Worm (Caenorhabditis elegans) whole organism, L1 larva: ENCODE results near the gene tut-2.
A peak's percentile ranks its signal among the peaks of the same experiment; 100 is the strongest.

Experiments
- C04F5.9 ChIP-seq: sonication (generic microtip); optimal IDR thresholded peaks from 2 replicates; lab custom pipeline; 2016; ENCODE audit warnings: missing genetic modification characterization, missing compliant biosample characterization
- C16A3.4 ChIP-seq: fragments of 150-350 bp; optimal IDR thresholded peaks from 2 replicates; lab custom pipeline; 2014; ENCODE audit warnings: missing biosample characterization, missing genetic modification characterization
- F16B12.6 ChIP-seq: fragments of 150-350 bp; optimal IDR thresholded peaks from 2 replicates; lab custom pipeline; 2014; ENCODE audit warnings: missing biosample characterization, missing genetic modification characterization
- Y116A8C.19 ChIP-seq: sonication (generic microtip); optimal IDR thresholded peaks from 2 replicates; lab custom pipeline; 2016; ENCODE audit warnings: missing compliant biosample characterization, missing genetic modification characterization, borderline replicate concordance
- alr-1 ChIP-seq: fragments of 200-800 bp; sonication (Bioruptor generic); optimal IDR thresholded peaks from 2 replicates; lab custom pipeline; 2018; ENCODE audit warnings: borderline replicate concordance, mild to moderate bottlenecking, missing genetic modification characterization, missing compliant biosample characterization
- aly-2 ChIP-seq: fragments of 150-350 bp; optimal IDR thresholded peaks from 2 replicates; lab custom pipeline; 2014; ENCODE audit warnings: missing biosample characterization, missing genetic modification characterization
- blmp-1 ChIP-seq: fragments of 150-350 bp; optimal IDR thresholded peaks from 2 replicates; lab custom pipeline; 2014; ENCODE audit warnings: missing biosample characterization, missing genetic modification characterization
- ceh-63 ChIP-seq: fragments of 200-800 bp; sonication (Bioruptor generic); optimal IDR thresholded peaks from 2 replicates; lab custom pipeline; 2018; ENCODE audit warnings: mild to moderate bottlenecking, missing genetic modification characterization, missing compliant biosample characterization
- ceh-88 ChIP-seq: fragments of 200-800 bp; sonication (Bioruptor generic); IDR thresholded peaks from 2 replicates; pipeline ENCODE4 v1.3.6; 2022; ENCODE audit warnings: missing genetic modification characterization, missing compliant biosample characterization
- ceh-90 ChIP-seq: sonication (generic microtip); optimal IDR thresholded peaks from 2 replicates; lab custom pipeline; 2016; ENCODE audit warnings: missing genetic modification characterization, missing compliant biosample characterization
- dpl-1 ChIP-seq, 3 experiments: fragments of 150-350 bp in 2 of 3; sonication (generic microtip) in 1 of 3; optimal IDR thresholded peaks; 2 replicates each; lab custom pipeline; 2014 to 2017; ENCODE audit warnings: missing biosample characterization in 3 of 3, missing genetic modification characterization in 3 of 3, missing genetic modification reagents in 3 of 3
- efl-1 ChIP-seq, 4 experiments: fragments of 150-350 bp; optimal IDR thresholded peaks in 3 of 4; peaks in 1 of 4; 1 replicate in 1 of 4; 2 replicates in 3 of 4; lab custom pipeline; 2014; ENCODE audit warnings: missing biosample characterization in 2 of 4, missing genetic modification characterization in 2 of 4, missing genetic modification reagents in 2 of 4
- elt-3 ChIP-seq, 6 experiments: fragments of 150-350 bp in 1 of 6; sonication (generic microtip); optimal IDR thresholded peaks; 2 replicates each; lab custom pipeline; 2017 to 2018; ENCODE audit warnings: missing biosample characterization in 6 of 6, missing genetic modification characterization in 6 of 6, inconsistent platforms in 1 of 6
- fkh-10 ChIP-seq: sonication (generic microtip); optimal IDR thresholded peaks from 2 replicates; lab custom pipeline; 2017; ENCODE audit warnings: missing biosample characterization, missing genetic modification reagents, missing genetic modification characterization
- fkh-4 ChIP-seq: sonication (generic microtip); optimal IDR thresholded peaks from 2 replicates; lab custom pipeline; 2016; ENCODE audit warnings: missing compliant biosample characterization, missing genetic modification characterization, borderline replicate concordance
- fkh-8 ChIP-seq: sonication (generic microtip); optimal IDR thresholded peaks from 2 replicates; lab custom pipeline; 2016; ENCODE audit warnings: mild to moderate bottlenecking, missing genetic modification characterization, missing compliant biosample characterization
- hlh-4 ChIP-seq: sonication (generic microtip); optimal IDR thresholded peaks from 2 replicates; lab custom pipeline; 2016; ENCODE audit warnings: mild to moderate bottlenecking, missing genetic modification characterization, missing compliant biosample characterization
- hpl-2 ChIP-seq: fragments of 150-350 bp; optimal IDR thresholded peaks from 2 replicates; lab custom pipeline; 2014; ENCODE audit warnings: missing biosample characterization, missing genetic modification reagents, missing genetic modification characterization
- irx-1 ChIP-seq: sonication (generic microtip); optimal IDR thresholded peaks from 2 replicates; lab custom pipeline; 2016; ENCODE audit warnings: missing genetic modification characterization, missing compliant biosample characterization
- lin-14 ChIP-seq: fragments of 200-800 bp; sonication (Bioruptor generic); optimal IDR thresholded peaks from 2 replicates; lab custom pipeline; 2018; ENCODE audit warnings: mild to moderate bottlenecking, missing genetic modification characterization, moderate library complexity, missing compliant biosample characterization
- lin-35 ChIP-seq, 2 experiments: fragments of 150-350 bp; optimal IDR thresholded peaks; 2 replicates each; lab custom pipeline; 2014; ENCODE audit warnings: missing biosample characterization in 2 of 2, missing genetic modification characterization in 2 of 2, missing genetic modification reagents in 2 of 2
- lin-39 ChIP-seq: fragments of 150-350 bp; optimal IDR thresholded peaks from 2 replicates; lab custom pipeline; 2014; ENCODE audit warnings: missing biosample characterization, missing genetic modification reagents, missing genetic modification characterization
- lir-3 ChIP-seq: sonication (generic microtip); optimal IDR thresholded peaks from 2 replicates; lab custom pipeline; 2016; ENCODE audit warnings: mild to moderate bottlenecking, missing genetic modification characterization, moderate library complexity, missing compliant biosample characterization; ENCODE audit not compliant: poor library complexity
- lsy-2 ChIP-seq, 2 experiments: fragments of 150-350 bp; optimal IDR thresholded peaks; 2 replicates each; lab custom pipeline; 2014; ENCODE audit warnings: missing biosample characterization in 2 of 2, missing genetic modification characterization in 2 of 2
- mab-9 ChIP-seq: fragments of 200-800 bp; sonication (Bioruptor generic); IDR thresholded peaks from 2 replicates; pipeline ENCODE4 v1.3.6; 2022; ENCODE audit warnings: missing genetic modification reagents, missing genetic modification characterization, missing compliant biosample characterization
- mdl-1 ChIP-seq, 2 experiments: fragments of 150-350 bp; optimal IDR thresholded peaks; 2 replicates each; lab custom pipeline; 2014 to 2017; ENCODE audit warnings: missing biosample characterization in 2 of 2, missing genetic modification characterization in 2 of 2, inconsistent platforms in 1 of 2
- mef-2 ChIP-seq: fragments of 150-350 bp; optimal IDR thresholded peaks from 2 replicates; lab custom pipeline; 2014; ENCODE audit warnings: missing biosample characterization, missing genetic modification characterization
- mep-1 ChIP-seq: fragments of 150-350 bp; optimal IDR thresholded peaks from 2 replicates; lab custom pipeline; 2014; ENCODE audit warnings: missing biosample characterization, missing genetic modification characterization
- nhr-237 ChIP-seq: fragments of 150-350 bp; optimal IDR thresholded peaks from 2 replicates; lab custom pipeline; 2014; ENCODE audit warnings: missing biosample characterization, missing genetic modification characterization
- nhr-28 ChIP-seq: fragments of 150-350 bp; optimal IDR thresholded peaks from 2 replicates; lab custom pipeline; 2014; ENCODE audit warnings: missing biosample characterization, missing genetic modification characterization
- nhr-47 ChIP-seq: sonication (generic microtip); optimal IDR thresholded peaks from 2 replicates; lab custom pipeline; 2016; ENCODE audit warnings: mild to moderate bottlenecking, missing genetic modification characterization, moderate library complexity, missing compliant biosample characterization
- nhr-71 ChIP-seq: sonication (generic microtip); optimal IDR thresholded peaks from 2 replicates; lab custom pipeline; 2016; ENCODE audit warnings: mild to moderate bottlenecking, missing genetic modification characterization, moderate library complexity, missing compliant biosample characterization
- nhr-85 ChIP-seq: sonication (generic microtip); peaks from one replicate; lab custom pipeline; 2016; ENCODE audit warnings: missing genetic modification characterization, inconsistent platforms, missing compliant biosample characterization
- pag-3 ChIP-seq: sonication (generic microtip); optimal IDR thresholded peaks from 2 replicates; lab custom pipeline; 2017; ENCODE audit warnings: missing genetic modification characterization, mild to moderate bottlenecking, missing compliant biosample characterization, antibody characterized with exemption, borderline replicate concordance; ENCODE audit not compliant: insufficient read depth
- pax-3 ChIP-seq: fragments of 200-800 bp; sonication (Bioruptor generic); optimal IDR thresholded peaks from 2 replicates; lab custom pipeline; 2018; ENCODE audit warnings: mild to moderate bottlenecking, missing genetic modification characterization, moderate library complexity, missing compliant biosample characterization
- pqm-1 ChIP-seq: sonication (generic microtip); optimal IDR thresholded peaks from 3 replicates; lab custom pipeline; 2017; ENCODE audit warnings: missing biosample characterization, missing genetic modification characterization
- rnt-1 ChIP-seq: sonication (generic microtip); optimal IDR thresholded peaks from 2 replicates; lab custom pipeline; 2016; ENCODE audit warnings: mild to moderate bottlenecking, missing genetic modification characterization, moderate library complexity, missing compliant biosample characterization
- skn-1 ChIP-seq: fragments of 150-350 bp; optimal IDR thresholded peaks from 2 replicates; lab custom pipeline; 2014; ENCODE audit warnings: missing biosample characterization, missing genetic modification characterization
- snu-23 ChIP-seq: sonication (generic microtip); optimal IDR thresholded peaks from 2 replicates; lab custom pipeline; 2016; ENCODE audit warnings: missing genetic modification characterization, missing compliant biosample characterization
- sox-4 ChIP-seq: sonication (generic microtip); optimal IDR thresholded peaks from 2 replicates; lab custom pipeline; 2016; ENCODE audit warnings: missing genetic modification characterization, missing compliant biosample characterization
- sptf-1 ChIP-seq: fragments of 150-350 bp; optimal IDR thresholded peaks from 2 replicates; lab custom pipeline; 2014; ENCODE audit warnings: missing biosample characterization, missing genetic modification characterization
- swsn-7 ChIP-seq: sonication (generic microtip); optimal IDR thresholded peaks from 2 replicates; lab custom pipeline; 2016; ENCODE audit warnings: missing genetic modification characterization, missing compliant biosample characterization
- tbx-2 ChIP-seq: sonication (generic microtip); optimal IDR thresholded peaks from 2 replicates; lab custom pipeline; 2016; ENCODE audit warnings: missing genetic modification characterization, missing compliant biosample characterization
- tlp-1 ChIP-seq: fragments of 150-350 bp; optimal IDR thresholded peaks from 2 replicates; lab custom pipeline; 2014; ENCODE audit warnings: missing biosample characterization, missing genetic modification characterization
- unc-98 ChIP-seq: fragments of 200-800 bp; sonication (Bioruptor generic); IDR thresholded peaks from 2 replicates; pipeline ENCODE4 v1.3.6; 2022; ENCODE audit warnings: missing genetic modification characterization, missing compliant biosample characterization
- vab-15 ChIP-seq: sonication (generic microtip); optimal IDR thresholded peaks from 2 replicates; lab custom pipeline; 2017; ENCODE audit warnings: missing genotype, mild to moderate bottlenecking, missing genetic modification characterization, missing compliant biosample characterization
- ztf-11 ChIP-seq, 2 experiments: sonication (generic microtip); optimal IDR thresholded peaks; 2 replicates each; lab custom pipeline; 2016 to 2017; ENCODE audit warnings: missing genetic modification characterization in 2 of 2, missing biosample characterization in 1 of 2, missing compliant biosample characterization in 1 of 2

Gene tut-2

DNA sequence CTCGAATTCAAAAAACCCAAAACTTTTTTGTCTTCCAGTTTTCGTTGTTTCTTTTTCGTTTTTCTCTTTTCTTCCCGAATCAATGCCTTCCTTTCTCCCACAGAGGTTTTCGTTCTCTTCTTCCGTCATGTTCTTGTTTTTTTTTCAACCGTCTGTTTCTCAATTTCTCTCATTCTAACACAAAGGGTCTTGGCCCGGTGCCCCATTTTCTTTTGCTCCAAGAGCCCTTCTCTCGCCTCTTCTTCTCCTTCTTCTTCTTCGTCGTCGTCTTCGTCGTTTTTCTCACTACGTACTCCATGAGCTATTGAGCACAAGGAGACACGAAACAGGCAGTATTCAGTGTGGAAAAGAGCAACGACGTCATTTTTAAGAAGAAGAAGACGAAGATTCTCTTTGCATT, 19.4 kb downstream of the tut-2 start (continued):
- TF ChIP-seq snu-23 (GFP tag; lab: Kevin White, UChicago) (peak; percentile 26), mef-2 (tag; lab: Kevin White, UChicago) (no peak), rnt-1 (peak; percentile 28), sox-4 (tag; lab: Kevin White, UChicago) (no peak)

DNA sequence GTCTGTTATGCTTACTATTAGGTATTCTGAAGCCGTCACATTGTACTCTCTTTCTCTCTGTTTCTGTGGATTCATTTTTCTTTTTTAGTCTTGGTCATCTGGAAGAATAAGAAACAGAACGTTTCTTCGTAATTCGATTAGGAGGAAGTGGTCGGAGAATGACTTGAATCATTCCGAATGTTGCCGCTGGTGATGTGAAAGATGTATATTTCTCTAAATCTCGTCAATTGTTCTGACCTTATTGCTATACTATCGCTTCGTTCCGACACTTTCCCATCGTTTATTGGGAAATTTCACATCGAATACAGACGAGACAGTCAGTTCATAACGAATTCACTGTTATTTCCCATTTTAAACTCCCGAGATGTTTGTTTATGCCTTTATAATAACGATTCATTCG, 21.0 kb downstream of the tut-2 start:
- TF ChIP-seq blmp-1 (tag; lab: Kevin White, UChicago) (peak; percentile 73), lin-14 (peak; percentile 44), unc-98 (GFP tag; lab: Robert Waterston, UW) (no peak), tbx-2 (no peak)

DNA sequence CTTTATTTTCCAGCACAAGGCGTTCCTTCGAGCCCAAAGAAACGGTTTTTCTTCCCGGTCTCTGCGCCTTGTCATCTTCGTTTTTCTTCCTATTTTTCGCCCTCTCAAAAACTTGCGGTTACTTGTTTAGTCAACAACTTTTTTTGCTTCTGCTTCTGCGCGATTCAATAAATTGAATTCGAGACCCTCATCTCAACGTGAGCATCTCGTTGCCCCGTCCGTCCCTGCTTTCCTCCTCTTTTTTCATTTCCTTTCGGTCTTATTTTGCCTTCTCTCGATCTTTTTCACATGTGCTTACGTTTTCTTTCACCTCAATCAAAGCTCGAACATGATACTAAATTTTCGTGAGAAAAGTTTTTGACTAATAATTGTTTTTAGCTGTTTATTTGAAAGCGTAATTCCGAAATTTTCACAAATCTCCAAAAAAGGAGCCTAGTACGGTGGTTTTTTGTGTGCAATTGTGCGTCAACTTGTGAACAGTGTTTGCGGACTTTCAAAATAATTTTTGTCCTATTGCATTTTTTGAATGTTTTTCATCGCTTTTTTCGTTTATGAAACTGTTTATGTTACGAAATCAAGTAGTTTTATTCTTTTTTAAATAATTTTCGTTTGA, 22.1 kb downstream of the tut-2 start:
- TF ChIP-seq mdl-1 (tag; optimal IDR thresholded peaks at IDR 0.05; lab: Kevin White, UChicago): no peak
- TF ChIP-seq ceh-88 (GFP tag; lab: Robert Waterston, UW): no peak
- no peak for TF ChIP-seq aly-2 (tag; lab: Kevin White, UChicago)
- peak in 1 of 3 experiments; percentile 28 for TF ChIP-seq dpl-1 (GFP tag; optimal IDR thresholded peaks at IDR 0.05; lab: Kevin White, UChicago)
- no peak for TF ChIP-seq vab-15 (tag; lab: Kevin White, UChicago)
- TF ChIP-seq pag-3 (tag; lab: Kevin White, UChicago): no peak
- TF ChIP-seq unc-98 (GFP tag; lab: Robert Waterston, UW): no peak
- no peak for TF ChIP-seq nhr-85
- TF ChIP-seq lin-35 (GFP tag; optimal IDR thresholded peaks at IDR 0.05; lab: Kevin White, UChicago): peak in 1 of 2 experiments; percentile 30
- no peak for TF ChIP-seq ztf-11 (tag; optimal IDR thresholded peaks at IDR 0.05; lab: Kevin White, UChicago)
- no peak for TF ChIP-seq pqm-1 (tag; lab: Kevin White, UChicago)
- no peak for TF ChIP-seq C04F5.9 (tag; lab: Kevin White, UChicago)
- no peak for TF ChIP-seq nhr-237 (tag; lab: Kevin White, UChicago)
- TF ChIP-seq mab-9 (GFP tag; lab: Robert Waterston, UW): no peak
- peak; percentile 52 to 88 for TF ChIP-seq lsy-2 (tag; optimal IDR thresholded peaks at IDR 0.05; lab: Kevin White, UChicago)
- TF ChIP-seq ceh-63 (GFP tag; lab: Kevin White, UChicago): no peak
- peak; percentile 12 for TF ChIP-seq snu-23 (GFP tag; lab: Kevin White, UChicago)
- TF ChIP-seq nhr-28 (tag; lab: Kevin White, UChicago): no peak
- no peak for TF ChIP-seq hpl-2 (GFP tag; lab: Kevin White, UChicago)
- no peak for TF ChIP-seq elt-3 (tag; optimal IDR thresholded peaks at IDR 0.05; lab: Kevin White, UChicago)
- no peak for TF ChIP-seq nhr-71 (tag; lab: Kevin White, UChicago)
- TF ChIP-seq rnt-1: no peak
- TF ChIP-seq nhr-47 (tag; lab: Kevin White, UChicago): peak; percentile 2
- TF ChIP-seq C16A3.4: no peak
- TF ChIP-seq F16B12.6: peak; percentile 77
- peak; percentile 66 for TF ChIP-seq fkh-10 (GFP tag; lab: Kevin White, UChicago)
- TF ChIP-seq swsn-7 (tag; lab: Kevin White, UChicago): no peak
- no peak for TF ChIP-seq alr-1 (tag; lab: Kevin White, UChicago)
- no peak for TF ChIP-seq skn-1 (tag; lab: Kevin White, UChicago)
- TF ChIP-seq tlp-1 (tag; lab: Kevin White, UChicago): no peak
- TF ChIP-seq hlh-4 (tag; lab: Kevin White, UChicago): no peak
- peak; percentile 55 for TF ChIP-seq mep-1
- TF ChIP-seq blmp-1 (tag; lab: Kevin White, UChicago): peak; percentile 2
- peak in 1 of 2 experiments; percentile 15 for TF ChIP-seq efl-1 (optimal IDR thresholded peaks at IDR 0.05; lab: Kevin White, UChicago)
- peak; percentile 10 to 92 for TF ChIP-seq efl-1 (GFP tag; optimal IDR thresholded peaks at IDR 0.05 in 1 of 2; lab: Kevin White, UChicago)
- no peak for TF ChIP-seq Y116A8C.19
- no peak for TF ChIP-seq sptf-1 (tag; lab: Kevin White, UChicago)
- no peak for TF ChIP-seq irx-1 (tag; lab: Kevin White, UChicago)
- no peak for TF ChIP-seq ceh-90 (tag; lab: Kevin White, UChicago)
- TF ChIP-seq lir-3: no peak
- no peak for TF ChIP-seq fkh-4 (tag; lab: Kevin White, UChicago)
- TF ChIP-seq fkh-8: no peak
- TF ChIP-seq lin-39 (tag; lab: Kevin White, UChicago): no peak
- no peak for TF ChIP-seq pax-3
